Worm (Caenorhabditis elegans) whole organism, late embryonic: ENCODE data around the gene srlf-4.

ENCODE experiments used
- ceh-9 ChIP-seq: sonication (generic microtip); optimal IDR thresholded peaks from 2 replicates; lab custom pipeline; 2016; ENCODE audit warnings: mild to moderate bottlenecking, missing genetic modification characterization, inconsistent platforms, missing compliant biosample characterization
- dmd-4 ChIP-seq: sonication (generic microtip); optimal IDR thresholded peaks from 2 replicates; lab custom pipeline; 2016; ENCODE audit warnings: borderline replicate concordance, missing genetic modification characterization, missing compliant biosample characterization
- elt-2 ChIP-seq: sonication (generic microtip); optimal IDR thresholded peaks from 2 replicates; lab custom pipeline; 2016; ENCODE audit warnings: missing genetic modification reagents, missing genetic modification characterization, missing compliant biosample characterization
- hlh-30 ChIP-seq: sonication (generic microtip); optimal IDR thresholded peaks from 2 replicates; lab custom pipeline; 2017; ENCODE audit warnings: antibody characterized with exemption, missing genetic modification characterization, missing compliant biosample characterization; ENCODE audit not compliant: insufficient read depth
- nfya-1 ChIP-seq: sonication (generic microtip); optimal IDR thresholded peaks from 2 replicates; lab custom pipeline; 2017; ENCODE audit warnings: missing genetic modification characterization, mild to moderate bottlenecking, missing compliant biosample characterization, antibody characterized with exemption, moderate library complexity
- nhr-11 ChIP-seq: fragments of 150-350 bp; optimal IDR thresholded peaks from 2 replicates; lab custom pipeline; 2014; ENCODE audit warnings: missing biosample characterization, missing genetic modification characterization
- pag-3 ChIP-seq: sonication (generic microtip); optimal IDR thresholded peaks from 2 replicates; lab custom pipeline; 2016; ENCODE audit warnings: missing compliant biosample characterization, missing genetic modification characterization, borderline replicate concordance
- pat-9 ChIP-seq: fragments of 200-800 bp; sonication (Bioruptor generic); optimal IDR thresholded peaks from 2 replicates; lab custom pipeline; 2018; ENCODE audit warnings: mild to moderate bottlenecking, missing genetic modification characterization, moderate library complexity, missing compliant biosample characterization
- rnt-1 ChIP-seq: sonication (generic microtip); optimal IDR thresholded peaks from 2 replicates; lab custom pipeline; 2016; ENCODE audit warnings: missing genetic modification characterization, missing compliant biosample characterization
- sdc-2 ChIP-seq: sonication (generic microtip); optimal IDR thresholded peaks from 2 replicates; lab custom pipeline; 2016; ENCODE audit warnings: missing genotype, missing genetic modification characterization, missing compliant biosample characterization
- syd-9 ChIP-seq: sonication (generic microtip); optimal IDR thresholded peaks from 2 replicates; lab custom pipeline; 2016; ENCODE audit warnings: mild to moderate bottlenecking, missing genetic modification characterization, moderate library complexity, missing compliant biosample characterization
- tbx-2 ChIP-seq: sonication (generic microtip); optimal IDR thresholded peaks from 2 replicates; lab custom pipeline; 2016; ENCODE audit warnings: missing genetic modification characterization, missing compliant biosample characterization

DNA sequence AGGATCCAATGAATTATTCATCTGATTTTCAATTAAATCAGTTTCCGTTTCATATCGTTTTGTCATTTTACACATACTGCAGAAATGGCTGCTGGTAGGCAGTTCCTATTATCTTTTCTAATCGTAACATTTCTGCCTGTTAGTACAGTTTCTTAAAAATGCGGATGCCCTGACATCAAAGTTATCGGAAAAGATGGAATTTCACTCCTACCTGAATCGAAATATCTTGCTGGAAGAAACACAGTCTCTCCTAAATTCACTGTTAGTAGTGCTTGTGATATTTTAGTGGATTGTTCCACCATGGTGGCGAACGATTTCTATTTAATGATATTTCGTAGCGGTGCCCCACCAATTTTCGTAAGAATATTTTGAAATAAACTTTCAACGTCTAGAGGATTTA lies 24.2 kb upstream of the srlf-4 start, which contains the start of gene F55G11.10:
- no peak for TF ChIP-seq tbx-2 (tag; lab: Kevin White, UChicago)
- TF ChIP-seq dmd-4 (tag; lab: Kevin White, UChicago) = no peak
- no peak for TF ChIP-seq rnt-1 (tag; lab: Kevin White, UChicago)
- no peak for TF ChIP-seq hlh-30 (tag; lab: Kevin White, UChicago)
- TF ChIP-seq elt-2 = no peak
- no peak for TF ChIP-seq pat-9 (tag; lab: Kevin White, UChicago)
- TF ChIP-seq sdc-2 (tag; lab: Kevin White, UChicago) = no peak
- no peak for TF ChIP-seq nfya-1 (tag; lab: Kevin White, UChicago)
- no peak for TF ChIP-seq nhr-11 (tag; lab: Kevin White, UChicago)
- TF ChIP-seq syd-9 (tag; lab: Kevin White, UChicago) = no peak
- no peak for TF ChIP-seq ceh-9 (tag; lab: Kevin White, UChicago)
- no peak for TF ChIP-seq pag-3 (tag; lab: Kevin White, UChicago)
